Worm (Caenorhabditis elegans): ENCODE measurements around the gene ufd-1.

DNA sequence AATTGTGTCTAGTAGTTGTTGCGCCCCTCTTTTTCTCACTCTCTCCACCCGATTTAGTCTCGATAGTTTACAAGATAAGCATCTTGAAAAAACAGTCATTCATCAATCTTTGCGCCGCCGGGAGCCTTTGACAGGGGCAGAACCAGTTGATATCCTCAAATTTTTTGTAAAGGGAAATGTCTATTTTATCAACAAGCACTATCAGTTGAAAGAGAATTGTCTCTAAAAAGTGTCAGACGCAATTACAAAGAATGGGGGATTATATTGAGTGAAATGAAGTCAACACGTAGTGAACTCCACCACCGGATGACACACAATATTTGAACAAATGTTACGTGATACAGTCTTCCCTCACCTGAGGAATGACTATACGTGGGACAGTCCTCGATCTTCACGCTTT lies 3.5 kb upstream of the ufd-1 start:
- TF ChIP-seq snpc-4 (tag; optimal IDR thresholded peaks at IDR 0.05) = no peak
- TF ChIP-seq nhr-237 (tag; optimal IDR thresholded peaks at IDR 0.05) = no peak
- no peak for TF ChIP-seq unc-130 (GFP tag; optimal IDR thresholded peaks at IDR 0.05)
